Fruit fly (Drosophila melanogaster): ENCODE measurements around the gene CG14324.
A peak's percentile ranks its signal among the peaks of the same experiment; 100 is the strongest.

Gene CG14324

DNA sequence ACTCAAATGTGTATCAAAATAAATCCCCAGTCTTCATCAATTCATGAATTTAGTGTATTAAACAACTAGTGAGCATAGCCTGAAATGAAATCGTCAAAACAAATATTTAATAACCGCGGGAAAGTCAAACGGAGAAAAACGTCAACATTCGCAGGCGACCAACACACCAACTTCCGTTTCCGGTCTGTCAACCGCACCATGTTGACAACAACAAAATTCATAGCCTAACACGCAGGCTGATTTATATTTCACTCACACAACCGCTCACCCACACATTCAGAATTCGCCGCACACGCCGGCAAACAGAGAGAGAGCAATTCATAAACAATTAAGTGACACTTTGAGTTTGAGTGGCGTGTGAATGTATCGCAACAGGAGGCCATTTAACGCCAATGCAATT is 36.4 kb upstream of the CG14324 start (continued):
- TF ChIP-seq Oli (tag; optimal IDR thresholded peaks at IDR 0.05) (peak; percentile 5), dati (GFP tag; IDR thresholded peaks at IDR 0.05) (no peak), Nf-YB (GFP tag; optimal IDR thresholded peaks at IDR 0.05) (no peak), CG1602 (GFP tag; optimal IDR thresholded peaks at IDR 0.05) (no peak), CG1529 (GFP tag; optimal IDR thresholded peaks at IDR 0.05) (peak; percentile 37), abd-A (tag; optimal IDR thresholded peaks at IDR 0.05) (no peak), Poxn (GFP tag; IDR thresholded peaks at IDR 0.05) (no peak), MTF-1 (GFP tag; optimal IDR thresholded peaks at IDR 0.05; ENCODE audit: borderline replicate concordance) (peak; percentile 53), CG17912 (GFP tag; optimal IDR thresholded peaks at IDR 0.05) (no peak), pfk (GFP tag; optimal IDR thresholded peaks at IDR 0.05) (no peak), CG4404 (GFP tag; IDR thresholded peaks at IDR 0.05) (no peak), eyg (GFP tag; optimal IDR thresholded peaks at IDR 0.05) (no peak), CG15696 (tag; optimal IDR thresholded peaks at IDR 0.05) (no peak), CG31365 (tag; optimal IDR thresholded peaks at IDR 0.05) (peak; percentile 15), Doc3 (GFP tag; IDR thresholded peaks at IDR 0.05; ENCODE audit: partially characterized antibody) (no peak), E2f2 (GFP tag; IDR thresholded peaks at IDR 0.05) (no peak), sug (tag; optimal IDR thresholded peaks at IDR 0.05) (no peak), CG17328 (GFP tag; IDR thresholded peaks at IDR 0.05) (peak; percentile 52), CG31441 (GFP tag; IDR thresholded peaks at IDR 0.05) (0 out of 2 replicates have a peak, but pooled peaks have one; percentile 18), her (GFP tag; optimal IDR thresholded peaks at IDR 0.05) (no peak), cg (GFP tag; optimal IDR thresholded peaks at IDR 0.05) (peak; percentile 48), NC2β (GFP tag; optimal IDR thresholded peaks at IDR 0.05) (no peak), Sry-β (GFP tag; optimal IDR thresholded peaks at IDR 0.05) (no peak), nmo (GFP tag; optimal IDR thresholded peaks at IDR 0.05) (no peak), CG6765 (GFP tag; optimal IDR thresholded peaks at IDR 0.05) (no peak), fd102C (GFP tag; optimal IDR thresholded peaks at IDR 0.05) (peak; percentile 82), bcd (GFP tag; optimal IDR thresholded peaks at IDR 0.05) (peak; percentile 3), CG10565 (GFP tag; optimal IDR thresholded peaks at IDR 0.05) (no peak), Scr (GFP tag; IDR thresholded peaks at IDR 0.05; ENCODE audit: partially characterized antibody) (no peak), sc (optimal IDR thresholded peaks at IDR 0.05) (no peak), sc (GFP tag; optimal IDR thresholded peaks at IDR 0.05) (peak; percentile 43), B-H2 (GFP tag; optimal IDR thresholded peaks at IDR 0.05) (no peak), chinmo (GFP tag; IDR thresholded peaks at IDR 0.05; ENCODE audit: partially characterized antibody) (no peak), crol (GFP tag; IDR thresholded peaks at IDR 0.05) (no peak), Antp (GFP tag; optimal IDR thresholded peaks at IDR 0.05) (no peak), Dll (GFP tag; IDR thresholded peaks at IDR 0.05; ENCODE audit: partially characterized antibody) (no peak), luna (GFP tag; optimal IDR thresholded peaks at IDR 0.05) (no peak), wor (GFP tag; IDR thresholded peaks at IDR 0.05) (no peak), CG15269 (tag; optimal IDR thresholded peaks at IDR 0.05) (no peak), Hr51 (GFP tag; optimal IDR thresholded peaks at IDR 0.05) (peak in 1 of 2 experiments; percentile 26), CG10654 (GFP tag; optimal IDR thresholded peaks at IDR 0.05) (no peak), Usf (GFP tag; optimal IDR thresholded peaks at IDR 0.05) (no peak), CG10431 (GFP tag; optimal IDR thresholded peaks at IDR 0.05) (peak; percentile 27), CG17385 (GFP tag; optimal IDR thresholded peaks at IDR 0.05) (peak; percentile 57), ERR (GFP tag; optimal IDR thresholded peaks at IDR 0.05) (no peak), ara (GFP tag; IDR thresholded peaks at IDR 0.05) (no peak), Atf-2 (GFP tag; optimal IDR thresholded peaks at IDR 0.05) (no peak), CG7839 (tag; optimal IDR thresholded peaks at IDR 0.05) (no peak), CG3065 (GFP tag; optimal IDR thresholded peaks at IDR 0.05) (no peak), CrebB (tag; optimal IDR thresholded peaks at IDR 0.05) (peak; percentile 44), tin (GFP tag; optimal IDR thresholded peaks at IDR 0.05) (no peak)

Data from whole organism, embryonic.